Fruit fly (Drosophila melanogaster) whole organism, wandering third instar larva: ENCODE data around the gene CG5446.

Experiments
- CG32264 ChIP-seq: fragments of 200-800 bp; sonication (Bioruptor generic); optimal IDR thresholded peaks from 2 replicates; lab custom pipeline; 2016; ENCODE audit warnings: missing biosample characterization, missing genetic modification characterization
- CG9705 ChIP-seq: fragments of 200-800 bp; sonication (Bioruptor generic); optimal IDR thresholded peaks from 2 replicates; lab custom pipeline; 2018; ENCODE audit warnings: missing biosample characterization, mild to moderate bottlenecking, missing genetic modification characterization
- CrebA ChIP-seq: fragments of 200-800 bp; sonication (Bioruptor generic); optimal IDR thresholded peaks from 2 replicates; lab custom pipeline; 2016; ENCODE audit warnings: missing biosample characterization, mild to moderate bottlenecking, missing genetic modification characterization, borderline replicate concordance
- Dfd ChIP-seq: fragments of >200 bp; optimal IDR thresholded peaks from 2 replicates; lab custom pipeline; 2017; ENCODE audit warnings: missing biosample characterization, missing genetic modification characterization
- Dif ChIP-seq: fragments of 200-275, 200-300 bp; sonication (Bioruptor generic); optimal IDR thresholded peaks from 2 replicates; lab custom pipeline; 2018; ENCODE audit warnings: missing biosample characterization, missing genetic modification characterization; ENCODE audit not compliant: partially characterized antibody
- HLH106 ChIP-seq: fragments of 200-800 bp; optimal IDR thresholded peaks from 3 replicates; lab custom pipeline; 2019; ENCODE audit warnings: missing biosample characterization, mild to moderate bottlenecking, missing genetic modification characterization, moderate library complexity
- Hnf4 ChIP-seq: fragments of 200-800 bp; sonication (Bioruptor generic); optimal IDR thresholded peaks from 2 replicates; lab custom pipeline; 2016; ENCODE audit warnings: missing biosample characterization, mild to moderate bottlenecking, missing genetic modification characterization
- Hr83 ChIP-seq: fragments of 200-300 bp; sonication (Bioruptor generic); optimal IDR thresholded peaks from 2 replicates; lab custom pipeline; 2016; ENCODE audit warnings: missing biosample characterization, mild to moderate bottlenecking, missing genetic modification characterization, moderate library complexity; ENCODE audit not compliant: poor library complexity, severe bottlenecking
- Jra ChIP-seq: sonication (Bioruptor generic); optimal IDR thresholded peaks from 2 replicates; lab custom pipeline; 2016; ENCODE audit warnings: missing biosample characterization, missing genetic modification characterization
- Myc ChIP-seq: fragments of >200 bp; optimal IDR thresholded peaks from 2 replicates; lab custom pipeline; 2017
- N ChIP-seq: fragments of >200 bp; optimal IDR thresholded peaks from 2 replicates; lab custom pipeline; 2018; ENCODE audit warnings: missing biosample characterization, missing external identifiers, missing genetic modification characterization
- Rel ChIP-seq, 2 experiments: fragments of 200-800 bp; sonication (Bioruptor generic) in 1 of 2; optimal IDR thresholded peaks; 2 replicates in 1 of 2; 3 replicates in 1 of 2; lab custom pipeline; 2016 to 2019; ENCODE audit warnings: mild to moderate bottlenecking in 2 of 2, missing biosample characterization in 2 of 2, missing genetic modification characterization in 2 of 2, moderate library complexity in 1 of 2
- Sp1 ChIP-seq: fragments of 200-800 bp; sonication (Bioruptor generic); optimal IDR thresholded peaks from 3 replicates; lab custom pipeline; 2019; ENCODE audit warnings: missing biosample characterization, mild to moderate bottlenecking, missing genetic modification characterization, moderate library complexity
- Vsx2 ChIP-seq: fragments of 200-300, 225-300 bp; sonication (Bioruptor generic); optimal IDR thresholded peaks from 2 replicates; lab custom pipeline; 2018; ENCODE audit warnings: missing biosample characterization, missing genetic modification characterization; ENCODE audit not compliant: partially characterized antibody
- br ChIP-seq: fragments of 200-800 bp; sonication (Bioruptor generic); optimal IDR thresholded peaks from 2 replicates; lab custom pipeline; 2016; ENCODE audit warnings: missing biosample characterization, missing genetic modification characterization
- brk ChIP-seq: fragments of 200-800 bp; sonication (Bioruptor generic); optimal IDR thresholded peaks from 2 replicates; lab custom pipeline; 2016; ENCODE audit warnings: missing biosample characterization, mild to moderate bottlenecking, missing genetic modification characterization
- dl ChIP-seq, 2 experiments: fragments of 175-275, 200-275 bp in 1 of 2; fragments of 200-275 bp in 1 of 2; sonication (Bioruptor generic); optimal IDR thresholded peaks; lab custom pipeline; 2018; ENCODE audit warnings: mild to moderate bottlenecking in 2 of 2, missing biosample characterization in 2 of 2, missing genetic modification characterization in 2 of 2, moderate library complexity in 2 of 2; ENCODE audit not compliant: partially characterized antibody in 2 of 2, insufficient read depth in 1 of 2
- dmrt93B ChIP-seq: fragments of 200-800 bp; sonication (Bioruptor generic); optimal IDR thresholded peaks from 2 replicates; lab custom pipeline; 2018; ENCODE audit warnings: missing biosample characterization, mild to moderate bottlenecking, missing genetic modification characterization
- ey ChIP-seq: fragments of 200-800 bp; sonication (Bioruptor generic); optimal IDR thresholded peaks from 2 replicates; lab custom pipeline; 2016; ENCODE audit warnings: missing biosample characterization, missing genetic modification characterization
- foxo ChIP-seq, 2 experiments: fragments of 200-800 bp; sonication (Bioruptor generic); optimal IDR thresholded peaks; 2 replicates in 1 of 2; 3 replicates in 1 of 2; lab custom pipeline; 2016 to 2017; ENCODE audit warnings: missing biosample characterization in 2 of 2, missing genetic modification characterization in 2 of 2
- fru ChIP-seq: fragments of 200-800 bp; sonication (Bioruptor generic); optimal IDR thresholded peaks from 3 replicates; lab custom pipeline; 2016; ENCODE audit warnings: missing biosample characterization, mild to moderate bottlenecking, missing genetic modification characterization
- h ChIP-seq: fragments of 200-800 bp; sonication (Bioruptor generic); optimal IDR thresholded peaks from 3 replicates; lab custom pipeline; 2016; ENCODE audit warnings: missing biosample characterization, mild to moderate bottlenecking, missing genetic modification characterization
- jim ChIP-seq: fragments of 175-275, 200-325 bp; sonication (Bioruptor generic); optimal IDR thresholded peaks from 2 replicates; lab custom pipeline; 2016; ENCODE audit warnings: missing biosample characterization, mild to moderate bottlenecking, missing genetic modification characterization
- lola ChIP-seq: fragments of >200 bp; optimal IDR thresholded peaks from 2 replicates; lab custom pipeline; 2017; ENCODE audit warnings: missing biosample characterization, missing genetic modification characterization
- pan ChIP-seq: fragments of >200 bp; optimal IDR thresholded peaks from 2 replicates; lab custom pipeline; 2017
- psq ChIP-seq: fragments of 200-800 bp; sonication (Bioruptor generic); optimal IDR thresholded peaks from 3 replicates; lab custom pipeline; 2017; ENCODE audit warnings: missing biosample characterization, mild to moderate bottlenecking, missing genetic modification characterization, moderate library complexity
- rgr ChIP-seq: fragments of 200-800 bp; sonication (Bioruptor generic); optimal IDR thresholded peaks from 3 replicates; lab custom pipeline; 2016; ENCODE audit warnings: missing biosample characterization, mild to moderate bottlenecking, missing genetic modification characterization
- sv ChIP-seq: fragments of 200-800 bp; sonication (Bioruptor generic); optimal IDR thresholded peaks from 3 replicates; lab custom pipeline; 2016; ENCODE audit warnings: missing biosample characterization, missing genetic modification characterization
- tai ChIP-seq: sonication (Bioruptor generic); optimal IDR thresholded peaks from 2 replicates; lab custom pipeline; 2016; ENCODE audit warnings: missing biosample characterization, missing genetic modification characterization
- usp ChIP-seq: fragments of >200 bp; optimal IDR thresholded peaks from 2 replicates; lab custom pipeline; 2017; ENCODE audit warnings: missing biosample characterization, missing genetic modification characterization

CG5446 gene

DNA sequence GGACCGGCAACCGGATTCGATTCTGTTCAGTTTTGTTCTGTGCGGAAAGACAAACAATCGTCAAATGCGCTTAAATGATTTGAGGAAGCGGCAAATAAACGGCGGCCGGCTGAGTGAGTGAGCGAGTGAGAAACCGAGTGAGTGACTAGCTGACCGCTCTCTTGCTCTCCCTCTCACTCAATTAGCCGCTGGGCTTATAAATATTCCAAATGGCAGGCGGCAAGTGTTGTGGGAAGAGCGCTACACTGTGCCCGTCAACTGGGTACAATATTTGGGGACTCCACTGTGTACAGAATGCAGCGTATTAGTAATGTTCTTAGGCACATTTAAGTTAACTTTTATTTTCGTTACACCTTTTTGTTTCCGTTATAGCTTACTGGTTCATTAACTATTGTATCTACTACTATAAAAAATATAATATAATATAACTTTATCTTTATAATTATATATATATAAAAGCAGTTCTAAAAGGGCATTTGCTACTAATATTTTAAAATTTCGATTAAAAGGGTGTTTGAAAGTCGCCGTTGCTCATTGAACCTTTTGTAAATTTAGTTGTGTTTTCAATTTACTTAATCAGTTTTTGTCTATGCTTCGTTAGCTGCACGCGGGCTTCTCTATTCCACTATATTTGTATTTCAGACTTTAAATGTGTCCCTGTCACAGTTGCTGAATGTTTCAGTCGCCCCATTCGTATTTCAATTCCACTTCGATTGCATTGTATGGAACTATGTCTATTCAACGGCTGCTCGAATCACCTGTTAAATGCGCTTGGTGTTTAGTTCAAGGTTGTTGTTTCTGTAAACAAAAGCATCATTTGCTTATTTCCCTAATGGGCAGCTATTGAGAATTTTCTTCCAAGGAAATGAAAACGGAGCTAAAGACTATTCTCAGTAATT is 5.5 kb downstream of the CG5446 start:
- no peak for TF ChIP-seq CG9705 (GFP tag; lab: Kevin White, UChicago)
- peak; percentile 23 for TF ChIP-seq Dif (GFP tag; lab: Kevin White, UChicago)
- peak; percentile 6 for TF ChIP-seq Hnf4 (GFP tag; lab: Kevin White, UChicago)
- TF ChIP-seq rgr (GFP tag; lab: Kevin White, UChicago): peak; percentile 16
- TF ChIP-seq dmrt93B: no peak
- peak; percentile 21 to 74 for TF ChIP-seq dl (GFP tag; optimal IDR thresholded peaks at IDR 0.05; lab: Kevin White, UChicago; ENCODE audit: insufficient read depth in 1 of 2, partially characterized antibody in 2 of 2)
- TF ChIP-seq tai (GFP tag; lab: Kevin White, UChicago): no peak
- TF ChIP-seq N (GFP tag; lab: Kevin White, UChicago): no peak
- no peak for TF ChIP-seq jim (GFP tag; lab: Kevin White, UChicago)

dm6 chr2L:12421188-12421587 is 6.3 kb downstream of the CG5446 start:
- TF ChIP-seq HLH106 (tag; lab: Kevin White, UChicago): no peak
- no peak for TF ChIP-seq N (GFP tag; lab: Kevin White, UChicago)
- TF ChIP-seq tai (GFP tag; lab: Kevin White, UChicago): no peak
- no peak for TF ChIP-seq jim (GFP tag; lab: Kevin White, UChicago)
- TF ChIP-seq Rel (GFP tag; optimal IDR thresholded peaks at IDR 0.05; lab: Kevin White, UChicago): no peak
- TF ChIP-seq Rel (tag; optimal IDR thresholded peaks at IDR 0.05; lab: Kevin White, UChicago): peak; percentile 60
- TF ChIP-seq Hr83 (GFP tag; lab: Kevin White, UChicago): no peak
- TF ChIP-seq Sp1: no peak

dm6 chr2L:12415485-12416137 is 11.9 kb downstream of the CG5446 start:
- TF ChIP-seq h (GFP tag; lab: Kevin White, UChicago) (peak; percentile 8), foxo (GFP tag; optimal IDR thresholded peaks at IDR 0.05; lab: Kevin White, UChicago) (peak in 1 of 2 experiments; percentile 44), ey (GFP tag; lab: Kevin White, UChicago) (peak; percentile 2), lola (GFP tag; lab: Kevin White, UChicago) (no peak), brk (no peak), Sp1 (peak; percentile 36), Dfd (GFP tag; lab: Kevin White, UChicago) (peak; percentile 22), HLH106 (tag; lab: Kevin White, UChicago) (peak; percentile 53), Hr83 (GFP tag; lab: Kevin White, UChicago) (no peak), tai (GFP tag; lab: Kevin White, UChicago) (no peak), psq (GFP tag; lab: Kevin White, UChicago) (peak; percentile 6), rgr (GFP tag; lab: Kevin White, UChicago) (peak; percentile 6), fru (GFP tag; lab: Kevin White, UChicago) (peak; percentile 5), Vsx2 (GFP tag; lab: Kevin White, UChicago) (no peak), CrebA (GFP tag; lab: Kevin White, UChicago) (no peak), br (GFP tag; lab: Kevin White, UChicago) (no peak)

DNA sequence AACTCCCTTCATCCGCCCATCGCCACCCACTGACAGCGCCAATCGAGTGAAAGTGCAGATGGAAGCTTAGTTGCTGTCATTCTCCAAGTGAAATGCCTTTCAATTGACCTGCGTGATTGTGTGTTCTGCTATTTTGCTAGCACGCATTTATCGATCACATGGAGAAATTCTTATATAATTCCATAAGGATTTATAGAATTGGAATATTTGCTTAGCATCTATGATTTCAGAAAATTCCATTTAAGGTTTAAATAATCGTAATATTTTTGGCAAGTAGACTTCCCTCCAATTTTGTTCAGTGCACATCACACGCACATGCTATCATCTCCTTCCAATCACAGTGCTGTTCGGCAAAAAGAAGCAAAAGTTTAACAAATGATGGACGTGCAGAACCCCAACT is 13.6 kb downstream of the CG5446 start:
- TF ChIP-seq CG32264 (GFP tag; lab: Kevin White, UChicago) (no peak), br (GFP tag; lab: Kevin White, UChicago) (no peak), lola (GFP tag; lab: Kevin White, UChicago) (no peak), dl (GFP tag; optimal IDR thresholded peaks at IDR 0.05; lab: Kevin White, UChicago; ENCODE audit: insufficient read depth in 1 of 2, partially characterized antibody in 2 of 2) (no peak), h (GFP tag; lab: Kevin White, UChicago) (no peak), dmrt93B (no peak), Jra (no peak), foxo (GFP tag; optimal IDR thresholded peaks at IDR 0.05; lab: Kevin White, UChicago) (no peak), sv (GFP tag; lab: Kevin White, UChicago) (no peak), rgr (GFP tag; lab: Kevin White, UChicago) (no peak), usp (GFP tag; lab: Kevin White, UChicago) (no peak), Vsx2 (GFP tag; lab: Kevin White, UChicago) (no peak), pan (lab: Kevin White, UChicago) (no peak), Dif (GFP tag; lab: Kevin White, UChicago) (no peak), Rel (GFP tag; optimal IDR thresholded peaks at IDR 0.05; lab: Kevin White, UChicago) (no peak), Rel (tag; optimal IDR thresholded peaks at IDR 0.05; lab: Kevin White, UChicago) (no peak), Dfd (GFP tag; lab: Kevin White, UChicago) (no peak), Myc (lab: Kevin White, UChicago) (no peak)
